Worm (Caenorhabditis elegans) whole organism, young adult: Measurements from ENCODE around the gene K11H12.6.

Experiments used
- B0019.2 ChIP-seq: fragments of 200-800 bp; sonication (Bioruptor generic); conservative IDR thresholded peaks from 2 replicates; pipeline ENCODE4 v1.3.6; 2022; ENCODE audit warnings: missing genetic modification reagents, missing genetic modification characterization, missing compliant biosample characterization
- F52B5.7 ChIP-seq: sonication (generic microtip); optimal IDR thresholded peaks from 2 replicates; lab custom pipeline; 2016; ENCODE audit warnings: mild to moderate bottlenecking, missing genetic modification characterization, missing compliant biosample characterization
- F57C9.4 ChIP-seq: sonication (generic microtip); optimal IDR thresholded peaks from 2 replicates; lab custom pipeline; 2017; ENCODE audit warnings: mild to moderate bottlenecking, missing genetic modification characterization, missing compliant biosample characterization
- athp-1 ChIP-seq: sonication (generic microtip); optimal IDR thresholded peaks from 2 replicates; lab custom pipeline; 2017; ENCODE audit warnings: mild to moderate bottlenecking, missing genetic modification characterization, missing compliant biosample characterization
- chd-7 ChIP-seq: sonication (generic microtip); optimal IDR thresholded peaks from 2 replicates; lab custom pipeline; 2016; ENCODE audit warnings: mild to moderate bottlenecking, missing genetic modification characterization, moderate library complexity, missing compliant biosample characterization
- die-1 ChIP-seq: sonication (generic microtip); optimal IDR thresholded peaks from 2 replicates; lab custom pipeline; 2016; ENCODE audit warnings: missing genotype, mild to moderate bottlenecking, missing genetic modification characterization, missing compliant biosample characterization
- hmg-20 ChIP-seq: fragments of 200-800 bp; sonication (Bioruptor generic); IDR thresholded peaks from 2 replicates; pipeline ENCODE4 v1.3.6; 2022; ENCODE audit warnings: missing genetic modification reagents, missing genetic modification characterization, missing compliant biosample characterization
- madf-3 ChIP-seq: fragments of 200-800 bp; sonication (Bioruptor generic); IDR thresholded peaks from 2 replicates; pipeline ENCODE4 v1.3.6; 2022; ENCODE audit warnings: missing genetic modification reagents, missing genetic modification characterization, missing compliant biosample characterization
- nfya-1 ChIP-seq: sonication (generic microtip); optimal IDR thresholded peaks from 2 replicates; lab custom pipeline; 2017; ENCODE audit warnings: antibody characterized with exemption, missing compliant biosample characterization, missing genetic modification characterization, borderline replicate concordance; ENCODE audit not compliant: insufficient read depth
- unc-62 ChIP-seq: fragments of 150-350 bp; optimal IDR thresholded peaks from 2 replicates; lab custom pipeline; 2014; ENCODE audit warnings: missing biosample characterization, missing genetic modification reagents, missing genetic modification characterization
- zfh-2 ChIP-seq: fragments of 200-800 bp; sonication (Bioruptor generic); conservative IDR thresholded peaks from 2 replicates; pipeline ENCODE4 v1.3.6; 2022; ENCODE audit warnings: missing genetic modification reagents, missing genetic modification characterization, missing compliant biosample characterization

DNA sequence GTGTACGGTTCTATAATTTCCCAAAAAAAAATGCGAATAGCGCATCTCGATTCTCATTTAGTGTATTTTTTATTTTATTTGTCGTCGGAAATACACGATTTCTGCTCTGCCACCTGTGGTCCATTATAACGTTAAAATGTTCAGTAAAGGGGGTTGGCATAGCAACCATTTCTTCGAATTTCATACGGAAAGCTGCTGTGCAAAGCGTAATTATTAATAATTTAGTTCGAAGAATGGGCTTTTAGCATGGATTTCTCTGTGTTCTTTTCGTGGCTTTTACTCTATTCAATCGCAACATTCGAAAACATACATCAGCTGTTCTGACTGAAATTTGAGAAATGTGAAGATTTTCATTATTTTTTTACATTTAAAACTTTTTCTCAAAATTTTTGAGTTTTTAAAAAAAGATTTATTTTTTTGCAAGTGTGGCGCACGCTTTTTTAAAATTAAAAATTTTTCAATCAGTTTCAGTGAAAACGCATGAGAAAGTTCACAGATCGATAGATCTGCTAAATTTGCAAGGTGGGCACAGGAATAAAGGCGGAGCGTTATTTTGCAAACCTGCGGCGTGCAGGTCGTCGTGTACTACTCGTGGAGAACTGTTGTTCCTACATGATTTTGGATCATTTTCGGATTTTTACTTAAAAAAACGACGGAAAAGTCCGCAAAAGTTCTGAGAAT lies 8.5 kb upstream of the K11H12.6 start:
- TF ChIP-seq hmg-20 (GFP tag; lab: Robert Waterston, UW) (no peak), B0019.2 (no peak), die-1 (tag; lab: Kevin White, UChicago) (no peak), F57C9.4 (no peak), unc-62 (GFP tag; lab: Kevin White, UChicago) (no peak), nfya-1 (no peak), chd-7 (no peak), athp-1 (tag; lab: Kevin White, UChicago) (no peak), F52B5.7 (tag; lab: Kevin White, UChicago) (no peak), madf-3 (no peak), zfh-2 (GFP tag; lab: Robert Waterston, UW) (no peak)
